Worm (Caenorhabditis elegans) whole organism, L1 larva: Measurements from ENCODE around the gene C53C7.3.

Experiments
- ama-1 ChIP-seq: fragments of 150-350 bp; optimal IDR thresholded peaks from 2 replicates; lab custom pipeline; 2014
- hlh-4 ChIP-seq: sonication (generic microtip); optimal IDR thresholded peaks from 2 replicates; lab custom pipeline; 2016; ENCODE audit warnings: mild to moderate bottlenecking, missing genetic modification characterization, missing compliant biosample characterization
- lin-15B ChIP-seq: fragments of 150-350 bp; sonication (generic microtip); optimal IDR thresholded peaks from 3 replicates; lab custom pipeline; 2014; ENCODE audit warnings: missing biosample characterization, missing genetic modification characterization
- unc-62 ChIP-seq: fragments of 150-350 bp; optimal IDR thresholded peaks from 2 replicates; lab custom pipeline; 2014; ENCODE audit warnings: missing biosample characterization, missing genetic modification reagents, missing genetic modification characterization

DNA sequence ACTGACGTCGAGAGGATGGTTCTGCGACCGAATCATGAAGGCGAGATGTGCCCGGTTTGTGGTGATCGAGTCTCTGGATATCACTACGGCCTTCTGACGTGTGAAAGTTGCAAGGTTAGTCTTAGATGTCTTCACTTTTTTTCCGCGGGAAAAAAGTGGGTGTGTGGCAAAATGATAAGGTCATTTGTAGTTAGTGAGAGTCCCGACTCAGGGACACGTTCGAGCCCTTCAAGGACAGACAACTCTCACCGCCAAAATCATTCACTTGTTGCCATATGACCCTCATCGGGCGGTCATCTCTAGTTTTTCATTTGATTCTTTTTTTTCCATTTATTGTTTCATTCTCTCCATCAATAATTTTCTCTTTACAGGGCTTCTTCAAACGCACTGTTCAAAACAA, 39.5 kb upstream of the C53C7.3 start:
- TF ChIP-seq unc-62 (GFP tag; lab: Kevin White, UChicago): no peak
- TF ChIP-seq ama-1 (lab: Kevin White, UChicago): no peak
- TF ChIP-seq hlh-4 (tag; lab: Kevin White, UChicago): no peak
- no peak for TF ChIP-seq lin-15B (tag; lab: Kevin White, UChicago)
